Fruit fly (Drosophila melanogaster) whole organism, embryonic: Measurements from ENCODE around the gene Dhdds.
A peak's percentile ranks its signal among the peaks of the same experiment; 100 is the strongest.

Experiments
- ATbp ChIP-seq: fragments of 200-800 bp; sonication (Bioruptor generic); optimal IDR thresholded peaks from 2 replicates; lab custom pipeline; 2017; ENCODE audit warnings: missing biosample characterization, mild to moderate bottlenecking, missing genetic modification characterization, missing genetic modification reagents
- CG11247 ChIP-seq: fragments of 200-800 bp; sonication (Bioruptor generic); IDR thresholded peaks from 2 replicates; pipeline ENCODE4 v1.3.6; 2022; ENCODE audit warnings: missing biosample characterization, missing genetic modification characterization
- CG13424 ChIP-seq: fragments of 200-800 bp; sonication (Bioruptor generic); optimal IDR thresholded peaks from 2 replicates; lab custom pipeline; 2019; ENCODE audit warnings: missing biosample characterization, mild to moderate bottlenecking, missing genetic modification characterization, moderate library complexity
- CG14014 ChIP-seq: fragments of 200-800 bp; sonication (Bioruptor generic); IDR thresholded peaks from 2 replicates; pipeline ENCODE4 v1.3.6; 2022; ENCODE audit warnings: missing biosample characterization, missing genetic modification characterization
- CG14441 ChIP-seq: fragments of 200-800 bp; sonication (Bioruptor generic); IDR thresholded peaks from 2 replicates; pipeline ENCODE4 v1.3.6; 2022; ENCODE audit warnings: missing biosample characterization, missing genetic modification characterization
- CG15696 ChIP-seq: fragments of 200-800 bp; sonication (Bioruptor generic); optimal IDR thresholded peaks from 2 replicates; lab custom pipeline; 2019; ENCODE audit warnings: missing biosample characterization, mild to moderate bottlenecking, missing genetic modification characterization, moderate library complexity
- CG17802 ChIP-seq: fragments of 200-800 bp; sonication (Bioruptor generic); optimal IDR thresholded peaks from 2 replicates; lab custom pipeline; 2018; ENCODE audit warnings: missing biosample characterization, mild to moderate bottlenecking, missing genetic modification characterization, moderate library complexity
- CG18262 ChIP-seq: fragments of 200-800 bp; optimal IDR thresholded peaks from 3 replicates; lab custom pipeline; 2019; ENCODE audit warnings: missing biosample characterization, mild to moderate bottlenecking, missing genetic modification characterization, moderate library complexity
- CG18476 ChIP-seq: fragments of 200-800 bp; sonication (Bioruptor generic); optimal IDR thresholded peaks from 2 replicates; lab custom pipeline; 2016; ENCODE audit warnings: missing biosample characterization, mild to moderate bottlenecking, missing genetic modification characterization
- CG2120 ChIP-seq: fragments of 200-800 bp; sonication (Bioruptor generic); optimal IDR thresholded peaks from 3 replicates; lab custom pipeline; 2016; ENCODE audit warnings: missing biosample characterization, missing genetic modification characterization
- CG31441 ChIP-seq: fragments of 200-800 bp; sonication (Bioruptor generic); IDR thresholded peaks from 2 replicates; pipeline ENCODE4 v1.3.6; 2022; ENCODE audit warnings: missing biosample characterization, missing genetic modification characterization
- CG3163 ChIP-seq: fragments of 200-800 bp; sonication (Bioruptor generic); optimal IDR thresholded peaks from 3 replicates; lab custom pipeline; 2016; ENCODE audit warnings: missing biosample characterization, missing genetic modification characterization
- CG32772 ChIP-seq: fragments of 200-800 bp; sonication (Bioruptor generic); IDR thresholded peaks from 2 replicates; pipeline ENCODE4 v1.3.6; 2022; ENCODE audit warnings: missing biosample characterization, missing genetic modification characterization
- CG34224 ChIP-seq: fragments of 200-800 bp; sonication (Bioruptor generic); IDR thresholded peaks from 3 replicates; pipeline ENCODE4 v1.3.6; 2022; ENCODE audit warnings: missing biosample characterization, missing genetic modification characterization; ENCODE audit not compliant: partially characterized antibody
- CG5245 ChIP-seq: fragments of 200-800 bp; sonication (Bioruptor generic); optimal IDR thresholded peaks from 3 replicates; lab custom pipeline; 2016; ENCODE audit warnings: missing biosample characterization, missing genetic modification characterization
- CG5953 ChIP-seq: fragments of 200-800 bp; sonication (Bioruptor generic); IDR thresholded peaks from 2 replicates; pipeline ENCODE4 v1.3.6; 2022; ENCODE audit warnings: missing biosample characterization, missing genetic modification characterization
- CG9437 ChIP-seq: fragments of 200-800 bp; sonication (Bioruptor generic); optimal IDR thresholded peaks from 2 replicates; lab custom pipeline; 2018; ENCODE audit warnings: missing biosample characterization, mild to moderate bottlenecking, missing genetic modification characterization
- CoRest ChIP-seq: fragments of 200-800 bp; sonication (Bioruptor generic); optimal IDR thresholded peaks from 3 replicates; lab custom pipeline; 2018; ENCODE audit warnings: missing biosample characterization, mild to moderate bottlenecking, missing genetic modification characterization, moderate library complexity
- D19A ChIP-seq: fragments of 200-800 bp; optimal IDR thresholded peaks from 3 replicates; lab custom pipeline; 2019; ENCODE audit warnings: missing biosample characterization, mild to moderate bottlenecking, missing genetic modification characterization, moderate library complexity
- Fer1 ChIP-seq: fragments of 200-800 bp; sonication (Bioruptor generic); optimal IDR thresholded peaks from 2 replicates; lab custom pipeline; 2017; ENCODE audit warnings: missing biosample characterization, mild to moderate bottlenecking, missing genetic modification characterization
- Hey ChIP-seq: fragments of 200-800 bp; sonication (Bioruptor generic); optimal IDR thresholded peaks from 3 replicates; lab custom pipeline; 2018; ENCODE audit warnings: missing biosample characterization, mild to moderate bottlenecking, missing genetic modification characterization
- Hr78 ChIP-seq, 2 experiments: fragments of 200-800 bp in 1 of 2; fragments of >200 bp in 1 of 2; sonication (Bioruptor generic) in 1 of 2; optimal IDR thresholded peaks; 2 replicates each; lab custom pipeline; 2017 to 2019; ENCODE audit warnings: missing biosample characterization in 2 of 2, missing genetic modification characterization in 2 of 2, mild to moderate bottlenecking in 1 of 2, moderate library complexity in 1 of 2
- Hsf ChIP-seq: fragments of 200-800 bp; sonication (Bioruptor generic); optimal IDR thresholded peaks from 3 replicates; lab custom pipeline; 2016; ENCODE audit warnings: missing biosample characterization, missing genetic modification characterization
- Rfx ChIP-seq: fragments of 200-800 bp; sonication (Bioruptor generic); IDR thresholded peaks from 2 replicates; pipeline ENCODE4 v1.3.6; 2022; ENCODE audit warnings: missing biosample characterization, missing genetic modification characterization
- Sox102F ChIP-seq: fragments of 200-800 bp; sonication (Bioruptor generic); optimal IDR thresholded peaks from 2 replicates; lab custom pipeline; 2018; ENCODE audit warnings: missing biosample characterization, mild to moderate bottlenecking, missing genetic modification characterization, moderate library complexity
- bowl ChIP-seq: fragments of 200-800 bp; sonication (Bioruptor generic); IDR thresholded peaks from 2 replicates; pipeline ENCODE4 v1.3.6; 2022; ENCODE audit warnings: missing biosample characterization, missing genetic modification characterization
- btn ChIP-seq: fragments of 200-800 bp; sonication (Bioruptor generic); optimal IDR thresholded peaks from 2 replicates; lab custom pipeline; 2016; ENCODE audit warnings: missing biosample characterization, missing genetic modification characterization
- da ChIP-seq: fragments of 200-800 bp; sonication (Bioruptor generic); optimal IDR thresholded peaks from 2 replicates; lab custom pipeline; 2016; ENCODE audit warnings: missing biosample characterization, missing genetic modification characterization
- dmrt11E ChIP-seq: fragments of 200-800 bp; sonication (Bioruptor generic); optimal IDR thresholded peaks from 3 replicates; lab custom pipeline; 2018; ENCODE audit warnings: missing biosample characterization, mild to moderate bottlenecking, missing genetic modification characterization, moderate library complexity
- eyg ChIP-seq: fragments of 200-800 bp; sonication (Bioruptor generic); optimal IDR thresholded peaks from 3 replicates; lab custom pipeline; 2016; ENCODE audit warnings: missing biosample characterization, missing genetic modification characterization
- ftz-f1 ChIP-seq: fragments of 200-800 bp; sonication (Bioruptor generic); optimal IDR thresholded peaks from 2 replicates; lab custom pipeline; 2016; ENCODE audit warnings: missing biosample characterization, missing genetic modification characterization
- fu2 ChIP-seq: fragments of 200-800 bp; sonication (Bioruptor generic); optimal IDR thresholded peaks from 2 replicates; lab custom pipeline; 2016; ENCODE audit warnings: missing biosample characterization, missing genetic modification characterization
- hbn ChIP-seq: fragments of 200-800 bp; sonication (Bioruptor generic); IDR thresholded peaks from 2 replicates; pipeline ENCODE4 v1.3.6; 2022; ENCODE audit warnings: missing biosample characterization, missing genetic modification characterization; ENCODE audit not compliant: partially characterized antibody
- jing ChIP-seq: fragments of 200-800 bp; sonication (Bioruptor generic); optimal IDR thresholded peaks from 2 replicates; lab custom pipeline; 2018; ENCODE audit warnings: missing biosample characterization, mild to moderate bottlenecking, missing genetic modification characterization
- kah ChIP-seq: fragments of 200-800 bp; sonication (Bioruptor generic); optimal IDR thresholded peaks from 2 replicates; lab custom pipeline; 2018; ENCODE audit warnings: missing biosample characterization, mild to moderate bottlenecking, missing genetic modification characterization
- knrl ChIP-seq: fragments of 200-800 bp; sonication (Bioruptor generic); IDR thresholded peaks from 3 replicates; pipeline ENCODE4 v1.3.6; 2022; ENCODE audit warnings: missing biosample characterization, missing genetic modification characterization; ENCODE audit not compliant: partially characterized antibody
- onecut ChIP-seq: fragments of 200-800 bp; sonication (Bioruptor generic); IDR thresholded peaks from 2 replicates; pipeline ENCODE4 v1.3.6; 2022; ENCODE audit warnings: missing biosample characterization, missing genetic modification characterization
- rib ChIP-seq: fragments of 200-800 bp; sonication (Bioruptor generic); IDR thresholded peaks from 2 replicates; pipeline ENCODE4 v1.3.6; 2022; ENCODE audit warnings: missing biosample characterization, missing genetic modification characterization
- sc ChIP-seq, 3 experiments: fragments of >200 bp in 2 of 3; fragments of 200-800 bp in 1 of 3; sonication (Bioruptor generic) in 1 of 3; optimal IDR thresholded peaks; 2 replicates in 2 of 3; 3 replicates in 1 of 3; lab custom pipeline; 2017; ENCODE audit warnings: mild to moderate bottlenecking in 1 of 3, missing biosample characterization in 1 of 3, missing genetic modification characterization in 1 of 3, missing genetic modification reagents in 1 of 3
- scrt ChIP-seq: fragments of 200-800 bp; sonication (Bioruptor generic); optimal IDR thresholded peaks from 2 replicates; lab custom pipeline; 2018; ENCODE audit warnings: missing biosample characterization, mild to moderate bottlenecking, missing genetic modification characterization, moderate library complexity
- sisA ChIP-seq: fragments of 200-800 bp; sonication (Bioruptor generic); IDR thresholded peaks from 2 replicates; pipeline ENCODE4 v1.3.6; 2022; ENCODE audit warnings: missing biosample characterization, missing genetic modification characterization
- sob ChIP-seq: fragments of 200-800 bp; sonication (Bioruptor generic); IDR thresholded peaks from 2 replicates; pipeline ENCODE4 v1.3.6; 2022; ENCODE audit warnings: missing biosample characterization, missing genetic modification characterization
- ssp ChIP-seq: fragments of 200-800 bp; sonication (Bioruptor generic); IDR thresholded peaks from 2 replicates; pipeline ENCODE4 v1.3.6; 2022; ENCODE audit warnings: missing biosample characterization, missing genetic modification characterization
- sug ChIP-seq: fragments of 200-800 bp; optimal IDR thresholded peaks from 2 replicates; lab custom pipeline; 2019; ENCODE audit warnings: missing biosample characterization, mild to moderate bottlenecking, missing genetic modification characterization, moderate library complexity
- trem ChIP-seq: fragments of 200-800 bp; optimal IDR thresholded peaks from 3 replicates; lab custom pipeline; 2019; ENCODE audit warnings: missing biosample characterization, mild to moderate bottlenecking, missing genetic modification characterization, moderate library complexity
- trh ChIP-seq: fragments of 200-800 bp; sonication (Bioruptor generic); optimal IDR thresholded peaks from 2 replicates; lab custom pipeline; 2016; ENCODE audit warnings: missing biosample characterization, missing genetic modification characterization
- tup ChIP-seq: fragments of 200-800 bp; sonication (Bioruptor generic); optimal IDR thresholded peaks from 2 replicates; lab custom pipeline; 2016; ENCODE audit warnings: missing biosample characterization, mild to moderate bottlenecking, missing genetic modification characterization, moderate library complexity
- zen2 ChIP-seq: fragments of 200-800 bp; sonication (Bioruptor generic); IDR thresholded peaks from 3 replicates; pipeline ENCODE4 v1.3.6; 2022; ENCODE audit warnings: missing biosample characterization, missing genetic modification characterization; ENCODE audit not compliant: partially characterized antibody
- zf30C ChIP-seq: fragments of 200-800 bp; sonication (Bioruptor generic); optimal IDR thresholded peaks from 3 replicates; lab custom pipeline; 2018; ENCODE audit warnings: missing biosample characterization, mild to moderate bottlenecking, missing genetic modification characterization

Gene Dhdds

dm6 chrX:7911983-7912630 is 21.0 kb downstream of the Dhdds start, which contains the start of gene snz (continued):
- TF ChIP-seq ATbp (GFP tag; lab: Kevin White, UChicago), result no peak
- TF ChIP-seq CG9437 (GFP tag; lab: Kevin White, UChicago), result no peak
- no peak for TF ChIP-seq sc (optimal IDR thresholded peaks at IDR 0.05; lab: Kevin White, UChicago)
- TF ChIP-seq sc (GFP tag; optimal IDR thresholded peaks at IDR 0.05; lab: Kevin White, UChicago), result no peak
- TF ChIP-seq CG18476 (GFP tag; lab: Kevin White, UChicago), result no peak
- no peak for TF ChIP-seq CG17802 (tag; lab: Kevin White, UChicago)
- peak; percentile 75 for TF ChIP-seq hbn
- TF ChIP-seq bowl, result no peak
- peak; percentile 68; the same call in 2 of the 3 replicates for TF ChIP-seq zen2 (GFP tag; lab: Robert Waterston, UW)
- peak; percentile 85 for TF ChIP-seq onecut (GFP tag; lab: Robert Waterston, UW)
- TF ChIP-seq CG14014 (GFP tag; lab: Robert Waterston, UW), result no peak
- no peak for TF ChIP-seq jing
- TF ChIP-seq ssp (GFP tag; lab: Robert Waterston, UW), result no peak
- no peak for TF ChIP-seq CG15696
- no peak for TF ChIP-seq CG3163 (GFP tag; lab: Kevin White, UChicago)
- TF ChIP-seq trem, result peak; percentile 1
- TF ChIP-seq fu2 (GFP tag; lab: Kevin White, UChicago), result no peak
- no peak for TF ChIP-seq CG14441 (GFP tag; lab: Robert Waterston, UW)
- TF ChIP-seq CG34224 (GFP tag; lab: Robert Waterston, UW), result peak; percentile 76
- TF ChIP-seq dmrt11E (tag; lab: Kevin White, UChicago), result no peak
- no peak for TF ChIP-seq Hey (tag; lab: Kevin White, UChicago)
- TF ChIP-seq rib (GFP tag; lab: Robert Waterston, UW), result no peak
- no peak for TF ChIP-seq btn (GFP tag; lab: Kevin White, UChicago)
- TF ChIP-seq sug (tag; lab: Kevin White, UChicago), result peak; percentile 77
- no peak for TF ChIP-seq CG5953 (GFP tag; lab: Robert Waterston, UW)
- no peak for TF ChIP-seq eyg
- no peak for TF ChIP-seq CG11247 (GFP tag; lab: Robert Waterston, UW)
- no peak for TF ChIP-seq kah (GFP tag; lab: Kevin White, UChicago)
- TF ChIP-seq knrl (GFP tag; lab: Robert Waterston, UW), result peak; percentile 57; the same call in 2 of the 3 replicates
- peak; percentile 55 for TF ChIP-seq Rfx (GFP tag; lab: Robert Waterston, UW)

- TF ChIP-seq sisA (GFP tag; lab: Robert Waterston, UW) (peak; percentile 17; the same call in 1 of the 2 replicates), CG18262 (peak; percentile 23), zen2 (GFP tag; lab: Robert Waterston, UW) (no peak), trh (GFP tag; lab: Kevin White, UChicago) (no peak), Hr78 (GFP tag; optimal IDR thresholded peaks at IDR 0.05; lab: Kevin White, UChicago) (peak in 1 of 2 experiments; percentile 3), CG32772 (GFP tag; lab: Robert Waterston, UW) (no peak), zf30C (peak; percentile 18), da (no peak), ftz-f1 (GFP tag; lab: Kevin White, UChicago) (no peak), sob (GFP tag; lab: Robert Waterston, UW) (0 out of 2 replicates have a peak, but pooled peaks have one; percentile 23), scrt (GFP tag; lab: Kevin White, UChicago) (no peak), CoRest (peak; percentile 29), Sox102F (no peak), CG5245 (no peak), tup (GFP tag; lab: Kevin White, UChicago) (no peak), Hsf (no peak), CG2120 (GFP tag; lab: Kevin White, UChicago) (peak; percentile 49), CG31441 (GFP tag; lab: Robert Waterston, UW) (no peak), Fer1 (GFP tag; lab: Kevin White, UChicago) (peak; percentile 11), D19A (peak; percentile 15), Hey (tag; lab: Kevin White, UChicago) (no peak), CG14441 (GFP tag; lab: Robert Waterston, UW) (peak; percentile 65), CG13424 (tag; lab: Kevin White, UChicago) (peak; percentile 25)
Observed at dm6 chrX:7909482-7909881, 23.7 kb downstream of the Dhdds start.
